Worm (Caenorhabditis elegans) whole organism, L4 larva: ENCODE measurements around the gene T28H11.7.

Experiments
- ces-1 ChIP-seq: fragments of 150-350 bp; sonication (generic microtip); optimal IDR thresholded peaks from 4 replicates; lab custom pipeline; 2014; ENCODE audit warnings: missing biosample characterization, missing genetic modification reagents, missing genetic modification characterization
- lin-29 ChIP-seq: fragments of 200-800 bp; sonication (Bioruptor generic); IDR thresholded peaks from 2 replicates; pipeline ENCODE4 v1.3.6; 2022; ENCODE audit warnings: missing genetic modification reagents, missing genetic modification characterization, missing compliant biosample characterization
- lsy-2 ChIP-seq, 2 experiments: fragments of 150-350 bp in 1 of 2; sonication (generic microtip) in 1 of 2; optimal IDR thresholded peaks; 2 replicates each; lab custom pipeline; 2014 to 2017; ENCODE audit warnings: missing biosample characterization in 2 of 2, missing genetic modification characterization in 2 of 2
- nhr-11 ChIP-seq: fragments of 150-350 bp; optimal IDR thresholded peaks from 2 replicates; lab custom pipeline; 2014; ENCODE audit warnings: missing biosample characterization, missing genetic modification characterization
- nhr-6 ChIP-seq: fragments of 150-350 bp; optimal IDR thresholded peaks from 2 replicates; lab custom pipeline; 2014; ENCODE audit warnings: missing biosample characterization, missing genetic modification characterization
- tag-97 ChIP-seq: fragments of 200-800 bp; sonication (Bioruptor generic); IDR thresholded peaks from 2 replicates; pipeline ENCODE4 v1.3.6; 2022; ENCODE audit warnings: missing genetic modification characterization, missing compliant biosample characterization
- unc-130 ChIP-seq: sonication (generic microtip); optimal IDR thresholded peaks from 2 replicates; lab custom pipeline; 2016; ENCODE audit warnings: missing genetic modification reagents, missing genetic modification characterization, missing compliant biosample characterization
- unc-62 ChIP-seq, 3 experiments: fragments of 150-350 bp in 1 of 3; sonication (generic microtip); optimal IDR thresholded peaks in 2 of 3; peaks in 1 of 3; 1 replicate in 1 of 3; 2 replicates in 2 of 3; lab custom pipeline; 2014 to 2017; ENCODE audit warnings: missing biosample characterization in 3 of 3, missing genetic modification characterization in 3 of 3, missing genetic modification reagents in 3 of 3, missing genotype in 1 of 3
- zip-11 ChIP-seq: fragments of 200-800 bp; sonication (Bioruptor generic); IDR thresholded peaks from 2 replicates; pipeline ENCODE4 v1.3.6; 2022; ENCODE audit warnings: missing genetic modification characterization, missing compliant biosample characterization

DNA sequence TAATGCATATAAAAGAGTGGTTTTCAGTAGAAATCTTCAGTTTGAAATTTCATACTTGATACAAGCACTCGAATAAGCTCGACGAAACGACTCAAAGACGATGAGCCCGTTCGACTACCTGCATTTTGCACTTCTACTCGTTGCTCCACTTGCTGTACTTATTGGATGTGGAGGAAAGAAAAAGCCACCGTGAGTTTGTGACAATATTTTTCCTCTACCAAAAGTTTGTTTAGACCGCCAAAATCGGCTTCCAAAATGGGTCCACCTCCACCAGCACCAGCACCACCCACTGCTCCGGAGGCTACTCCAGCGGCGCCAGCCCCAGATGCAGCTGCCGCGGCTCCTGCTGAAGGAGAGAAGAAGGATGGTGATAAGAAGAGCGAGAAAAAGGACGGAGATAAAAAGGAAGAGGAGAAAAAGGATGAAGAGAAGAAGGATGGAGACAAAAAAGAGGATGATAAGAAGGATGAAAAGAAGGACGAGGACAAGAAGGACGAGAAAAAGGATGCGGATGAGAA lies 39.7 kb downstream of the T28H11.7 start, which contains the start of gene E03H12.5:
- TF ChIP-seq unc-130 (GFP tag; lab: Kevin White, UChicago) = no peak
- no peak for TF ChIP-seq tag-97
- no peak for TF ChIP-seq nhr-11 (tag; lab: Kevin White, UChicago)
- TF ChIP-seq lin-29 (GFP tag; lab: Robert Waterston, UW) = no peak
- no peak for TF ChIP-seq zip-11 (GFP tag; lab: Robert Waterston, UW)
- TF ChIP-seq unc-62 (GFP tag; optimal IDR thresholded peaks at IDR 0.05 in 1 of 2; lab: Kevin White, UChicago) = no peak
- no peak for TF ChIP-seq unc-62 (tag; optimal IDR thresholded peaks at IDR 0.05; lab: Kevin White, UChicago)
- TF ChIP-seq ces-1 (GFP tag; lab: Kevin White, UChicago) = no peak
- TF ChIP-seq nhr-6 (tag; lab: Kevin White, UChicago) = no peak
- no peak for TF ChIP-seq lsy-2 (tag; optimal IDR thresholded peaks at IDR 0.05; lab: Kevin White, UChicago)
